Fruit fly (Drosophila melanogaster): ENCODE data around the gene CG12991.

Gene CG12991

dm6 chrX:17594745-17595144, 15.1 kb downstream of the CG12991 start (continued):
- no peak for TF ChIP-seq cyc (GFP tag; optimal IDR thresholded peaks at IDR 0.05)
- TF ChIP-seq Sox14 (GFP tag; optimal IDR thresholded peaks at IDR 0.05), result no peak

dm6 chrX:17595822-17596221, 16.2 kb downstream of the CG12991 start:
- TF ChIP-seq CG1621 (tag; optimal IDR thresholded peaks at IDR 0.05) (peak; percentile 23), salr (GFP tag; optimal IDR thresholded peaks at IDR 0.05) (peak; percentile 42), achi (GFP tag; optimal IDR thresholded peaks at IDR 0.05) (peak; percentile 76), Blimp-1 (GFP tag; optimal IDR thresholded peaks at IDR 0.05) (peak; percentile 42), Ets96B (tag; optimal IDR thresholded peaks at IDR 0.05) (peak; percentile 68), dac (GFP tag; optimal IDR thresholded peaks at IDR 0.05) (peak; percentile 17), CG6276 (GFP tag; optimal IDR thresholded peaks at IDR 0.05) (no peak), CG8119 (GFP tag; IDR thresholded peaks at IDR 0.05) (peak; percentile 72; the same call in 2 of the 3 replicates), CG7368 (GFP tag; optimal IDR thresholded peaks at IDR 0.05) (peak; percentile 69), CG10631 (GFP tag; optimal IDR thresholded peaks at IDR 0.05) (peak; percentile 82), Sox102F (GFP tag; optimal IDR thresholded peaks at IDR 0.05) (peak; percentile 80), Eip75B (GFP tag; optimal IDR thresholded peaks at IDR 0.05) (peak; percentile 77), fkh (GFP tag; optimal IDR thresholded peaks at IDR 0.05) (no peak), Gug (GFP tag; IDR thresholded peaks at IDR 0.05) (peak; percentile 50; the same call in 1 of the 2 replicates), CG9139 (GFP tag; optimal IDR thresholded peaks at IDR 0.05) (peak; percentile 55), vri (GFP tag; optimal IDR thresholded peaks at IDR 0.05) (peak; percentile 75), fd85E (GFP tag; optimal IDR thresholded peaks at IDR 0.05) (no peak), Hr39 (GFP tag; optimal IDR thresholded peaks at IDR 0.05) (peak; percentile 69), CG6792 (GFP tag; optimal IDR thresholded peaks at IDR 0.05) (peak; percentile 80), CG8632 (GFP tag; optimal IDR thresholded peaks at IDR 0.05) (peak; percentile 81), CG6808 (GFP tag; optimal IDR thresholded peaks at IDR 0.05) (peak; percentile 59), Smox (GFP tag; optimal IDR thresholded peaks at IDR 0.05) (peak; percentile 81), CG34406 (GFP tag; optimal IDR thresholded peaks at IDR 0.05) (peak; percentile 79), Eip93F (GFP tag; optimal IDR thresholded peaks at IDR 0.05) (peak; percentile 72), lz (GFP tag; optimal IDR thresholded peaks at IDR 0.05) (peak; percentile 83), Sox14 (GFP tag; optimal IDR thresholded peaks at IDR 0.05) (peak; percentile 82), acj6 (GFP tag; optimal IDR thresholded peaks at IDR 0.05) (peak; percentile 80), CG11762 (GFP tag; optimal IDR thresholded peaks at IDR 0.05; ENCODE audit: insufficient read depth) (peak; percentile 51), Lpt (GFP tag; optimal IDR thresholded peaks at IDR 0.05) (peak; percentile 15), CG31627 (GFP tag; optimal IDR thresholded peaks at IDR 0.05) (peak; percentile 73), CG3032 (tag; optimal IDR thresholded peaks at IDR 0.05) (peak; percentile 69), CG4318 (GFP tag; optimal IDR thresholded peaks at IDR 0.05) (peak; percentile 31), eg (GFP tag; IDR thresholded peaks at IDR 0.05) (peak; percentile 80), CG11902 (GFP tag; optimal IDR thresholded peaks at IDR 0.05) (peak; percentile 73), dsx (GFP tag; optimal IDR thresholded peaks at IDR 0.05; ENCODE audit: poor library complexity, severe bottlenecking) (peak; percentile 67), Hr4 (GFP tag; optimal IDR thresholded peaks at IDR 0.05) (peak; percentile 55), spab (GFP tag; optimal IDR thresholded peaks at IDR 0.05) (peak; percentile 21), Sox15 (GFP tag; optimal IDR thresholded peaks at IDR 0.05) (peak; percentile 68), CG6854 (GFP tag; optimal IDR thresholded peaks at IDR 0.05) (peak; percentile 59), net (GFP tag; optimal IDR thresholded peaks at IDR 0.05) (peak; percentile 82), CG10669 (GFP tag; optimal IDR thresholded peaks at IDR 0.05) (peak; percentile 76), ss (GFP tag; optimal IDR thresholded peaks at IDR 0.05) (peak; percentile 29 to 73), CG11294 (GFP tag; IDR thresholded peaks at IDR 0.05) (peak; percentile 39; the same call in 1 of the 2 replicates), CG15336 (GFP tag; IDR thresholded peaks at IDR 0.05) (peak; percentile 75), OdsH (GFP tag; optimal IDR thresholded peaks at IDR 0.05) (peak; percentile 85), fd59A (GFP tag; optimal IDR thresholded peaks at IDR 0.05) (peak; percentile 23), pdm3 (GFP tag; optimal IDR thresholded peaks at IDR 0.05) (peak; percentile 82), Eip78C (GFP tag) (peak; percentile 95)
